Worm (Caenorhabditis elegans): ENCODE measurements around the gene tag-124.
A peak's percentile ranks its signal among the peaks of the same experiment; 100 is the strongest.

tag-124 gene

DNA sequence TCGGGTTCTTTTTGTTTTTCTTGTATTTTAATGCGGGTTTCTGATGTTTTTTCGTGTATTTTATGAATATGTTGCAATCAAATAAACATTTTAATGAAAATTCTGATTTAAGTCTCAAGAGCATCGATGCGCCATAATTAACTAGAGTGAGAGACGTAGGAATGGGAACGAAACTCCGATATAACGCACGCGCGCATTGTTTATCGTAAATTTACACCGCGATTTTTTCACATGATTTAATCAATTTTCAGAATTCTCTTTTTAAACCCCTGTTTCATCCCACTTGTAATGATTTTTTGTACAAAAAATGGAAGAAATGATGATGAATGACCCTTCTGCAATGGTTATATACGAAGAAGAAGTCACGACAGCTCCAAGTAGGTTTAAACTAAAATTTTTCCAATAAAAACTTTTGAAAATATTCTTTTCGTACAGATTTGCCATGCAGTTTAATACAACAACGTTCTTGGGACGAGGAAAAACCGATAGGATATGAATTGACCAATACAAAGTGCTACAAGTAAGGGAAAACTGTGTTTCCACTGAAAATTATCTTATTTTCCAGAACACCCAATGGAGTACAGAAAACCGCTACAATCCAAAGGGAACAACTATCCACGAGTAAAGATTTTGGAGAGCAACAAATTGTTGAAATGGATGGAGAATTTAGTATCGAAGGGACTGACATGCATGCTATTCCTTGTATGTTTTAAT lies 33.5 kb upstream of the tag-124 start, which contains the start of gene zfp-2 (continued):
- TF ChIP-seq nhr-237 (tag; optimal IDR thresholded peaks at IDR 0.05) (no peak), lin-1 (GFP tag; IDR thresholded peaks at IDR 0.05) (no peak), madf-5 (GFP tag; IDR thresholded peaks at IDR 0.05) (no peak), ceh-20 (GFP tag; IDR thresholded peaks at IDR 0.05) (no peak), hmg-1.1 (GFP tag; IDR thresholded peaks at IDR 0.05) (no peak), nhr-48 (tag; optimal IDR thresholded peaks at IDR 0.05) (no peak), unc-39 (tag; optimal IDR thresholded peaks at IDR 0.05) (no peak), nhr-111 (GFP tag; optimal IDR thresholded peaks at IDR 0.05) (no peak), nhr-77 (tag; optimal IDR thresholded peaks at IDR 0.05) (no peak), lin-38 (GFP tag; IDR thresholded peaks at IDR 0.05) (no peak), ceh-28 (tag; optimal IDR thresholded peaks at IDR 0.05) (no peak), T20F7.1 (GFP tag; optimal IDR thresholded peaks at IDR 0.05) (peak; percentile 92)

- peak; percentile 66 for TF ChIP-seq aha-1 (tag)
- TF ChIP-seq nhr-102 (tag; optimal IDR thresholded peaks at IDR 0.05) = no peak
- TF ChIP-seq spr-1 (tag; optimal IDR thresholded peaks at IDR 0.05) = no peak
- TF ChIP-seq unc-62 (GFP tag; optimal IDR thresholded peaks at IDR 0.05 in 1 of 2) = peak in 1 of 2 experiments; percentile 58
- no peak for TF ChIP-seq unc-62 (tag; optimal IDR thresholded peaks at IDR 0.05)
Measured at ce11 chrII:9558906-9559305, 32.2 kb upstream of the tag-124 start.

DNA sequence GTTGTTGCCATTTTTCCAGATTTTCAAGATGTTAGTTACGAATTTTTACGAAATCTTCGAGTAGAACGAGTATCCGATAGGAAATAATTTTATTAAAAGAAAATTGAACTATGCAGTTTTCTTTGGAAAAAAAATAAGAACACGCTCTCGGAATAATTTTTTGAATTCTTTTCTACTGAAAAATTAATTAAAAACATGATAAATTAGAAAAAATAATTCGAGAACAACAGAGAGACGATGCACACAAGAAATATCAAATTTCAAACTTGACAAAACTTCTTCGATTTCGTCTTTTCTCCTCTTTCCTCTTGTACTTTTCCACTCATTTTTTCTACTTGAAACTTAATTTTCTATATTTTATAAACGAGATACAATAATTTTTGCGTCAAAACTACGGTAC lies 31.2 kb upstream of the tag-124 start, which contains the start of gene F35H8.4:
Gene F35H8.4 (minus strand): TSS at position 101 of the 400 bp plus-strand sequence.
- no peak for TF ChIP-seq dmd-8 (GFP tag; IDR thresholded peaks at IDR 0.05)
- peak in 1 of 2 experiments; percentile 2 for TF ChIP-seq lsy-2 (tag; optimal IDR thresholded peaks at IDR 0.05)

ce11 chrII:9560895-9561294 lies 30.2 kb upstream of the tag-124 start:
- no peak for TF ChIP-seq mes-2 (tag; optimal IDR thresholded peaks at IDR 0.05; ENCODE audit: poor library complexity, severe bottlenecking)
- peak; percentile 42 for TF ChIP-seq hlh-30 (tag; optimal IDR thresholded peaks at IDR 0.05; ENCODE audit: insufficient read depth)
- peak; percentile 37 for TF ChIP-seq nhr-25 (tag; optimal IDR thresholded peaks at IDR 0.05; ENCODE audit: borderline replicate concordance, insufficient read depth)
- TF ChIP-seq lsy-2 (tag; optimal IDR thresholded peaks at IDR 0.05) = peak in 1 of 2 experiments; percentile 3
- TF ChIP-seq nhr-28 (tag; optimal IDR thresholded peaks at IDR 0.05) = peak; percentile 64
- no peak for TF ChIP-seq vab-7 (GFP tag; IDR thresholded peaks at IDR 0.05)
- TF ChIP-seq dmd-6 (GFP tag; IDR thresholded peaks at IDR 0.05) = 0 out of 2 replicates have a peak, but pooled peaks have one; percentile 6
- peak; percentile 6 for TF ChIP-seq T20F7.1 (GFP tag; optimal IDR thresholded peaks at IDR 0.05)
- TF ChIP-seq attf-4 (tag; optimal IDR thresholded peaks at IDR 0.05) = no peak
- peak; percentile 15 for TF ChIP-seq mep-1 (tag; optimal IDR thresholded peaks at IDR 0.05)
- TF ChIP-seq ZK337.2 (GFP tag; IDR thresholded peaks at IDR 0.05) = no peak
- no peak for TF ChIP-seq fkh-10 (GFP tag; optimal IDR thresholded peaks at IDR 0.05)
- TF ChIP-seq R02D3.7 (tag; optimal IDR thresholded peaks at IDR 0.05) = no peak
- TF ChIP-seq dve-1 (tag; optimal IDR thresholded peaks at IDR 0.05; ENCODE audit: insufficient read depth) = peak; percentile 5
- TF ChIP-seq hlh-11 (tag; optimal IDR thresholded peaks at IDR 0.05) = peak; percentile 15

DNA sequence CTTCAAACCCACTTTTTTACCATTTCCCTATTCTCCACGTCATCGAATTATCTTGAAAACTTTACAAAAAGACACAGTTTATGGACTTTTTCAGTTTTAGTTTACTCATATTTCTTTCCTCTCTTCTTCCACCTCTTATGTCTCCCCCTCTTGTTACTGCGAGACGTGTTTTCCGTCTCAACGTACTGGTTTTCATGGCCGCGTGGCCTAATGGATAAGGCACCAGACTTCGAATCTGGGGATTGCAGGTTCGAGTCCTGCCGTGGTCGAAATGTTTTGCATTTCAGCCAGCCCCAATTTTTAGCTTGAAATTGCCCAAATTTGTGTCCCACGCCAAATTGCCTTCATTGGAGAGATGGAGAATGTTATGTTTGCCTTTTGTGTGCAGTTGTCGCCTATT lies 25.0 kb upstream of the tag-124 start:
- TF ChIP-seq fos-1 (tag; optimal IDR thresholded peaks at IDR 0.05) = no peak
- peak; percentile 88; the same call in 1 of the 2 replicates for TF ChIP-seq pha-4 (GFP tag; IDR thresholded peaks at IDR 0.05)
- TF ChIP-seq pha-4 (tag; optimal IDR thresholded peaks at IDR 0.05) = no peak
- peak; percentile 29 for TF ChIP-seq ztf-7 (tag; optimal IDR thresholded peaks at IDR 0.05)
- TF ChIP-seq nhr-11 (tag; optimal IDR thresholded peaks at IDR 0.05) = peak; percentile 71
- TF ChIP-seq ceh-44 (GFP tag; IDR thresholded peaks at IDR 0.05) = 0 out of 2 replicates have a peak, but pooled peaks have one; percentile 46
- peak; percentile 73 for TF ChIP-seq mes-2 (tag; optimal IDR thresholded peaks at IDR 0.05; ENCODE audit: poor library complexity, severe bottlenecking)
- TF ChIP-seq nhr-28 (tag; optimal IDR thresholded peaks at IDR 0.05) = peak; percentile 29
- TF ChIP-seq aly-2 (tag; optimal IDR thresholded peaks at IDR 0.05) = peak; percentile 39
- TF ChIP-seq F26F4.8 (GFP tag; conservative IDR thresholded peaks at IDR 0.05) = peak; percentile 97
- peak; percentile 82 for TF ChIP-seq hmg-1.1 (GFP tag; IDR thresholded peaks at IDR 0.05)
- peak; percentile 67 for TF ChIP-seq nhr-111 (GFP tag; optimal IDR thresholded peaks at IDR 0.05)
- peak; percentile 93 for TF ChIP-seq dmd-8 (GFP tag; IDR thresholded peaks at IDR 0.05)
- peak; percentile 72 for TF ChIP-seq hlh-11 (tag; optimal IDR thresholded peaks at IDR 0.05)
- TF ChIP-seq madf-5 (GFP tag; IDR thresholded peaks at IDR 0.05) = peak; percentile 91 to 93
- peak in 1 of 2 experiments; percentile 38 for TF ChIP-seq hif-1 (tag; optimal IDR thresholded peaks at IDR 0.05)
- peak; percentile 62 for TF ChIP-seq nhr-48 (tag; optimal IDR thresholded peaks at IDR 0.05)
- TF ChIP-seq dpl-1 (GFP tag; optimal IDR thresholded peaks at IDR 0.05) = peak; percentile 20
- no peak for TF ChIP-seq R02D3.7 (tag; optimal IDR thresholded peaks at IDR 0.05)
- peak; percentile 92 for TF ChIP-seq vab-7 (GFP tag; IDR thresholded peaks at IDR 0.05)

All from whole organism, L4 larva.